Fruit fly (Drosophila melanogaster) Kc167 (cell line): ENCODE results near the gene NANS.

Experiments
- Myc ChIP-seq: fragments of >200 bp; optimal IDR thresholded peaks from 2 replicates; lab custom pipeline; 2017; ENCODE audit warnings: missing external identifiers
- Sin3A ChIP-seq: fragments of >200 bp; optimal IDR thresholded peaks from 2 replicates; lab custom pipeline; 2018; ENCODE audit warnings: missing external identifiers
- psq ChIP-seq: fragments of >200 bp; optimal IDR thresholded peaks from 2 replicates; lab custom pipeline; 2017; ENCODE audit warnings: missing external identifiers

DNA sequence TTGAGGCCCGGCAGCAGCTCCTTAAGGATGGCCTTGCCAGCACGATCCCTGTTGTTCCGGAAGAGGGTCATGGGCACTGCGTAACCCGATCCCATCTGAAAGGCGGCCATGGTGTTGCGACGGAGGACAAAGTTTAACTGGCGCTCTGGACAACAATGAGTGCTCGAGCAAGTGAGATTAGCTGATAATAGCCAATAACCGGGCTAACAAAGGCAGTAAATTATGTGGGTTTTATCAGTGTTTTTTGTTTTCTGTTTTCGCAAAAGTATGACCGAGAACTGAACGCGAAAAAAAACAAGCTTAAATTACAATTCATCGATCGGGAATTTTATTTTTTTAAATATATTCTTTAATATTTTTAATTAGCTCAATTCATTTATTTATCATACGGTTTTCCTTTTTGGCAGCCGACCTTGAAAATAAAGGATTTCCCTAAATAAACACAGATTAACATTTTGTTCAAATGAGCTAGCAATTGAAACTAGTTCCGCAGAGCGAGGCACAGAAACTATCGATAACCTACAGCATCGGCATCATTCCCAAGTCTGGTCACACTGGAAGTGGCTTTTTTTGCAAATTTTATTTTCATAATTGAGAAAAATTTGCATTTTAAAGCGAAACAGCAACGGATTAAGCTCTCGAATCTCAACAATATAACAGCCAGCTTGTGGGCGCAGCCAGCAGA lies 13.0 kb upstream of the NANS start, which contains the start of the genes Dip-C and pps:
- TF ChIP-seq psq (lab: Kevin White, UChicago) = no peak
- no peak for TF ChIP-seq Myc
- no peak for TF ChIP-seq Sin3A (lab: Kevin White, UChicago)
